Worm (Caenorhabditis elegans) whole organism, L4/young adult: ENCODE results near the gene C23G10.1.
A peak's percentile ranks its signal among the peaks of the same experiment; 100 is the strongest.

Experiments
- W03F9.2 ChIP-seq: fragments of 150-350 bp; optimal IDR thresholded peaks from 2 replicates; lab custom pipeline; 2014; ENCODE audit warnings: missing biosample characterization, missing genetic modification characterization
- dao-5 ChIP-seq: sonication (generic microtip); optimal IDR thresholded peaks from 2 replicates; lab custom pipeline; 2016; ENCODE audit warnings: missing genotype, missing genetic modification characterization, moderate library complexity, missing compliant biosample characterization
- him-1 ChIP-seq: sonication (generic microtip); optimal IDR thresholded peaks from 2 replicates; lab custom pipeline; 2016; ENCODE audit warnings: missing genotype, missing genetic modification reagents, missing genetic modification characterization, missing compliant biosample characterization

C23G10.1 gene

ce11 chrIII:6180294-6180693, 28.8 kb upstream of the C23G10.1 start:
- TF ChIP-seq dao-5 (no peak), W03F9.2 (tag; lab: Kevin White, UChicago) (no peak), him-1 (tag; lab: Kevin White, UChicago) (no peak)

ce11 chrIII:6183118-6183517, 26.0 kb upstream of the C23G10.1 start, which contains the start of gene nas-28:
Gene nas-28 (minus strand): TSS chrIII:6183218.
- no peak for TF ChIP-seq him-1 (tag; lab: Kevin White, UChicago)
- TF ChIP-seq W03F9.2 (tag; lab: Kevin White, UChicago) = no peak
- TF ChIP-seq dao-5 = no peak

ce11 chrIII:6190810-6191209, 18.3 kb upstream of the C23G10.1 start, which contains the start of gene C23G10.5:
Gene C23G10.5 (plus strand): TSS chrIII:6191110.
- TF ChIP-seq W03F9.2 (tag; lab: Kevin White, UChicago) = no peak
- no peak for TF ChIP-seq dao-5
- TF ChIP-seq him-1 (tag; lab: Kevin White, UChicago) = no peak

- TF ChIP-seq him-1 (tag; lab: Kevin White, UChicago) (no peak), W03F9.2 (tag; lab: Kevin White, UChicago) (no peak), dao-5 (no peak)
These were observed 14.6 kb upstream of the C23G10.1 start, which contains the start of gene ugt-66 for ce11 chrIII:6194480-6194879. Gene ugt-66 (minus strand): TSS chrIII:6194580.

ce11 chrIII:6195718-6196117, 13.4 kb upstream of the C23G10.1 start:
- TF ChIP-seq W03F9.2 (tag; lab: Kevin White, UChicago) = no peak
- no peak for TF ChIP-seq him-1 (tag; lab: Kevin White, UChicago)
- no peak for TF ChIP-seq dao-5

ce11 chrIII:6198378-6199234, 10.5 kb upstream of the C23G10.1 start, which contains the start of the genes C23G10.7 and rpn-2:
Gene C23G10.7 (minus strand): TSS chrIII:6198414.
Gene rpn-2 (plus strand): TSS chrIII:6199184.
- TF ChIP-seq him-1 (tag; lab: Kevin White, UChicago) (no peak), W03F9.2 (tag; lab: Kevin White, UChicago) (peak; percentile 78)

ce11 chrIII:6201325-6201724, 7.8 kb upstream of the C23G10.1 start:
- TF ChIP-seq him-1 (tag; lab: Kevin White, UChicago) (no peak), W03F9.2 (tag; lab: Kevin White, UChicago) (no peak), dao-5 (no peak)

- TF ChIP-seq dao-5 (no peak), him-1 (tag; lab: Kevin White, UChicago) (no peak), W03F9.2 (tag; lab: Kevin White, UChicago) (no peak)
These were observed 6.6 kb upstream of the C23G10.1 start for ce11 chrIII:6202440-6202839.

ce11 chrIII:6206161-6206853, 2.8 kb upstream of the C23G10.1 start, which contains the start of the genes sna-3 and rps-3:
Gene sna-3 (minus strand): TSS chrIII:6206211.
Gene rps-3 (plus strand): TSS chrIII:6206803.
- peak; percentile 90 for TF ChIP-seq W03F9.2 (tag; lab: Kevin White, UChicago)
- no peak for TF ChIP-seq dao-5

ce11 chrIII:6207046-6207445, 2.0 kb upstream of the C23G10.1 start:
- TF ChIP-seq W03F9.2 (tag; lab: Kevin White, UChicago) (no peak), dao-5 (no peak), him-1 (tag; lab: Kevin White, UChicago) (no peak)

ce11 chrIII:6207881-6208280, 1.2 kb upstream of the C23G10.1 start, which contains the start of gene C23G10.2:
Gene C23G10.2 (plus strand): TSS chrIII:6208064.
- no peak for TF ChIP-seq him-1 (tag; lab: Kevin White, UChicago)
- no peak for TF ChIP-seq dao-5
- TF ChIP-seq W03F9.2 (tag; lab: Kevin White, UChicago) = no peak

- TF ChIP-seq him-1 (tag; lab: Kevin White, UChicago) (no peak), W03F9.2 (tag; lab: Kevin White, UChicago) (no peak), dao-5 (no peak)
These were observed 1.2 kb downstream of the C23G10.1 start for ce11 chrIII:6210215-6210822.

ce11 chrIII:6213915-6214314, 4.8 kb downstream of the C23G10.1 start, which contains the start of gene C23G10.10:
Gene C23G10.10 (minus strand): TSS chrIII:6214015.
- TF ChIP-seq dao-5 (no peak), W03F9.2 (tag; lab: Kevin White, UChicago) (no peak), him-1 (tag; lab: Kevin White, UChicago) (no peak)
